Worm (Caenorhabditis elegans) whole organism, young adult: ENCODE measurements around the gene Y64G10A.1.

Experiments used
- C17E4.6 ChIP-seq: fragments of 200-800 bp; sonication (Bioruptor generic); IDR thresholded peaks from 2 replicates; pipeline ENCODE4 v1.3.6; 2022; ENCODE audit warnings: missing genetic modification reagents, missing genetic modification characterization, missing compliant biosample characterization
- F10E7.11 ChIP-seq: sonication (generic microtip); optimal IDR thresholded peaks from 2 replicates; lab custom pipeline; 2017; ENCODE audit warnings: mild to moderate bottlenecking, missing genetic modification characterization, moderate library complexity, missing compliant biosample characterization
- F23B12.7 ChIP-seq: sonication (generic microtip); optimal IDR thresholded peaks from 2 replicates; lab custom pipeline; 2017; ENCODE audit warnings: missing genetic modification characterization, mild to moderate bottlenecking, missing compliant biosample characterization, antibody characterized with exemption, moderate library complexity; ENCODE audit not compliant: insufficient read depth
- F57A8.1 ChIP-seq: fragments of 200-800 bp; sonication (Bioruptor generic); optimal IDR thresholded peaks from 2 replicates; lab custom pipeline; 2018; ENCODE audit warnings: mild to moderate bottlenecking, missing genetic modification characterization, moderate library complexity, missing compliant biosample characterization
- F57C9.4 ChIP-seq: sonication (generic microtip); optimal IDR thresholded peaks from 2 replicates; lab custom pipeline; 2017; ENCODE audit warnings: mild to moderate bottlenecking, missing genetic modification characterization, missing compliant biosample characterization
- K12H6.12 ChIP-seq: fragments of 200-800 bp; sonication (Bioruptor generic); optimal IDR thresholded peaks from 2 replicates; lab custom pipeline; 2018; ENCODE audit warnings: mild to moderate bottlenecking, missing genetic modification characterization, missing compliant biosample characterization
- Y79H2A.3 ChIP-seq: fragments of 200-800 bp; sonication (Bioruptor generic); conservative IDR thresholded peaks from 2 replicates; pipeline ENCODE4 v1.3.6; 2022; ENCODE audit warnings: missing genetic modification reagents, missing genetic modification characterization, missing compliant biosample characterization
- aptf-2 ChIP-seq: fragments of 200-800 bp; sonication (Bioruptor generic); conservative IDR thresholded peaks from 2 replicates; pipeline ENCODE4 v1.3.6; 2022; ENCODE audit warnings: missing genetic modification reagents, missing genetic modification characterization, missing compliant biosample characterization
- aptf-3 ChIP-seq: fragments of 200-800 bp; sonication (Bioruptor generic); IDR thresholded peaks from 2 replicates; pipeline ENCODE4 v1.3.6; 2022; ENCODE audit warnings: missing genetic modification characterization, missing compliant biosample characterization
- attf-6 ChIP-seq: fragments of 200-800 bp; sonication (Bioruptor generic); IDR thresholded peaks from 2 replicates; pipeline ENCODE4 v1.3.6; 2022; ENCODE audit warnings: missing genetic modification reagents, missing genetic modification characterization, missing compliant biosample characterization
- ceh-40 ChIP-seq: fragments of 200-800 bp; sonication (Bioruptor generic); IDR thresholded peaks from 2 replicates; pipeline ENCODE4 v1.3.6; 2022; ENCODE audit warnings: missing genetic modification characterization, missing compliant biosample characterization
- ceh-79 ChIP-seq: sonication (generic microtip); optimal IDR thresholded peaks from 2 replicates; lab custom pipeline; 2017; ENCODE audit warnings: mild to moderate bottlenecking, missing genetic modification characterization, missing compliant biosample characterization
- die-1 ChIP-seq: sonication (generic microtip); optimal IDR thresholded peaks from 2 replicates; lab custom pipeline; 2016; ENCODE audit warnings: missing genotype, mild to moderate bottlenecking, missing genetic modification characterization, missing compliant biosample characterization
- ets-4 ChIP-seq: fragments of 200-800 bp; sonication (Bioruptor generic); optimal IDR thresholded peaks from 2 replicates; lab custom pipeline; 2018; ENCODE audit warnings: mild to moderate bottlenecking, missing genetic modification characterization, missing compliant biosample characterization
- hlh-26 ChIP-seq: fragments of 200-800 bp; sonication (Bioruptor generic); conservative IDR thresholded peaks from 2 replicates; pipeline ENCODE4 v1.3.6; 2022; ENCODE audit warnings: missing genetic modification reagents, missing genetic modification characterization, missing compliant biosample characterization
- hmg-1.2 ChIP-seq: fragments of 200-800 bp; sonication (Bioruptor generic); IDR thresholded peaks from 2 replicates; pipeline ENCODE4 v1.3.6; 2022; ENCODE audit warnings: missing genetic modification reagents, missing genetic modification characterization, missing compliant biosample characterization
- lin-26 ChIP-seq: fragments of 200-800 bp; sonication (Bioruptor generic); IDR thresholded peaks from 2 replicates; pipeline ENCODE4 v1.3.6; 2022; ENCODE audit warnings: missing genetic modification reagents, missing genetic modification characterization, missing compliant biosample characterization
- lir-1 ChIP-seq: fragments of 200-800 bp; sonication (Bioruptor generic); conservative IDR thresholded peaks from 2 replicates; pipeline ENCODE4 v1.3.6; 2022; ENCODE audit warnings: missing genetic modification reagents, missing genetic modification characterization, missing compliant biosample characterization
- madf-6 ChIP-seq: fragments of 200-800 bp; sonication (Bioruptor generic); IDR thresholded peaks from 2 replicates; pipeline ENCODE4 v1.3.6; 2022; ENCODE audit warnings: missing genetic modification reagents, missing genetic modification characterization, missing compliant biosample characterization
- madf-8 ChIP-seq: fragments of 200-800 bp; sonication (Bioruptor generic); conservative IDR thresholded peaks from 2 replicates; pipeline ENCODE4 v1.3.6; 2022; ENCODE audit warnings: missing genetic modification reagents, missing genetic modification characterization, missing compliant biosample characterization
- nfya-2 ChIP-seq: fragments of 200-800 bp; sonication (Bioruptor generic); IDR thresholded peaks from 2 replicates; pipeline ENCODE4 v1.3.6; 2022; ENCODE audit warnings: missing genetic modification reagents, missing genetic modification characterization, missing compliant biosample characterization
- nhr-27 ChIP-seq: fragments of 200-800 bp; sonication (Bioruptor generic); optimal IDR thresholded peaks from 2 replicates; lab custom pipeline; 2018; ENCODE audit warnings: mild to moderate bottlenecking, missing genetic modification characterization, moderate library complexity, missing compliant biosample characterization
- pha-4 ChIP-seq: fragments of 150-350 bp; sonication (generic microtip); optimal IDR thresholded peaks from 2 replicates; lab custom pipeline; 2014; ENCODE audit warnings: missing biosample characterization, missing genetic modification reagents, missing genetic modification characterization
- rpc-1 ChIP-seq, 2 experiments: fragments of 150-350 bp in 1 of 2; sonication (generic microtip) in 1 of 2; optimal IDR thresholded peaks; 2 replicates each; lab custom pipeline; 2014 to 2018; ENCODE audit warnings: missing biosample characterization in 1 of 2, missing genetic modification characterization in 1 of 2, missing genetic modification reagents in 1 of 2, missing genotype in 1 of 2
- snpc-1.1 ChIP-seq: sonication (generic microtip); optimal IDR thresholded peaks from 2 replicates; lab custom pipeline; 2017; ENCODE audit warnings: missing genetic modification characterization, mild to moderate bottlenecking, missing compliant biosample characterization, antibody characterized with exemption, moderate library complexity, missing genotype, missing genetic modification reagents; ENCODE audit not compliant: insufficient read depth
- snpc-1.3 ChIP-seq: sonication (generic microtip); optimal IDR thresholded peaks from 2 replicates; lab custom pipeline; 2017; ENCODE audit warnings: missing genetic modification characterization, mild to moderate bottlenecking, missing compliant biosample characterization, antibody characterized with exemption, moderate library complexity, missing genotype, missing genetic modification reagents; ENCODE audit not compliant: insufficient read depth
- snpc-3.4 ChIP-seq: sonication (generic microtip); optimal IDR thresholded peaks from 2 replicates; lab custom pipeline; 2017; ENCODE audit warnings: missing genetic modification characterization, mild to moderate bottlenecking, missing compliant biosample characterization, antibody characterized with exemption, moderate library complexity, missing genotype, missing genetic modification reagents
- snpc-4 ChIP-seq, 5 experiments: fragments of 150-350 bp in 1 of 5; sonication (generic microtip) in 4 of 5; optimal IDR thresholded peaks; 2 replicates each; lab custom pipeline; 2014 to 2018; ENCODE audit warnings: missing genetic modification characterization in 5 of 5, missing biosample characterization in 3 of 5, antibody characterized with exemption in 2 of 5, mild to moderate bottlenecking in 2 of 5, missing compliant biosample characterization in 2 of 5, missing genotype in 2 of 5, moderate library complexity in 2 of 5, missing genetic modification reagents in 1 of 5
- unc-130 ChIP-seq: sonication (generic microtip); optimal IDR thresholded peaks from 2 replicates; lab custom pipeline; 2016; ENCODE audit warnings: missing genetic modification reagents, missing genetic modification characterization, missing compliant biosample characterization

Gene Y64G10A.1

ce11 chrIV:14249447-14249846, 10.6 kb upstream of the Y64G10A.1 start:
- TF ChIP-seq F57C9.4 (tag; lab: Kevin White, UChicago) (no peak), nfya-2 (GFP tag; lab: Robert Waterston, UW) (no peak), K12H6.12 (no peak), madf-6 (GFP tag; lab: Robert Waterston, UW) (no peak), C17E4.6 (GFP tag; lab: Robert Waterston, UW) (no peak)

- TF ChIP-seq lin-26 (GFP tag; lab: Robert Waterston, UW), result no peak
- no peak for TF ChIP-seq F57A8.1
- no peak for TF ChIP-seq Y79H2A.3
- TF ChIP-seq unc-130 (GFP tag; lab: Kevin White, UChicago), result no peak
- no peak for TF ChIP-seq madf-8 (GFP tag; lab: Robert Waterston, UW)
- TF ChIP-seq F10E7.11 (tag; lab: Kevin White, UChicago), result no peak
- no peak for TF ChIP-seq pha-4 (tag; lab: Kevin White, UChicago)
- TF ChIP-seq snpc-3.4 (tag; lab: Kevin White, UChicago), result no peak
- no peak for TF ChIP-seq snpc-1.3
- TF ChIP-seq ceh-40 (GFP tag; lab: Robert Waterston, UW), result no peak
- TF ChIP-seq F23B12.7 (tag; lab: Kevin White, UChicago), result no peak
- no peak for TF ChIP-seq aptf-2 (GFP tag; lab: Robert Waterston, UW)
- TF ChIP-seq die-1, result no peak
- no peak for TF ChIP-seq lir-1 (GFP tag; lab: Robert Waterston, UW)
- no peak for TF ChIP-seq F57C9.4 (tag; lab: Kevin White, UChicago)
- no peak for TF ChIP-seq nhr-27 (tag; lab: Kevin White, UChicago)
- TF ChIP-seq, all 124 proteins: peak for 0
Measured at ce11 chrIV:14244357-14244756, 5.5 kb upstream of the Y64G10A.1 start, which contains the start of gene Y64G10A.2. Y64G10A.2 (minus strand) TSS chrIV:14244457.

ce11 chrIV:14241382-14242122, 2.7 kb upstream of the Y64G10A.1 start, which contains the start of gene Y64G10A.10:
Y64G10A.10 (minus strand) TSS chrIV:14241432.
- no peak for TF ChIP-seq hlh-26
- peak; percentile 56 for TF ChIP-seq attf-6 (GFP tag; lab: Robert Waterston, UW)
- TF ChIP-seq snpc-4 (GFP tag; optimal IDR thresholded peaks at IDR 0.05; lab: Kevin White, UChicago), result no peak
- peak in 2 of 4 experiments; percentile 19 to 45 for TF ChIP-seq snpc-4 (tag; optimal IDR thresholded peaks at IDR 0.05; lab: Kevin White, UChicago)

ce11 chrIV:14240173-14240572, 1.3 kb upstream of the Y64G10A.1 start:
- peak; percentile 8 for TF ChIP-seq snpc-4 (GFP tag; optimal IDR thresholded peaks at IDR 0.05; lab: Kevin White, UChicago)
- TF ChIP-seq snpc-4 (tag; optimal IDR thresholded peaks at IDR 0.05; lab: Kevin White, UChicago), result peak; percentile 62 to 96 (median 71)
- TF ChIP-seq snpc-1.1 (tag; lab: Kevin White, UChicago), result peak; percentile 77
- peak; percentile 85 for TF ChIP-seq attf-6 (GFP tag; lab: Robert Waterston, UW)
- peak; percentile 49 for TF ChIP-seq hmg-1.2 (GFP tag; lab: Robert Waterston, UW)

ce11 chrIV:14230799-14231198, 8.1 kb downstream of the Y64G10A.1 start, which contains the start of gene F02H6.6:
F02H6.6 (minus strand) TSS chrIV:14230899.
- TF ChIP-seq aptf-3 (GFP tag; lab: Robert Waterston, UW) (no peak), ceh-79 (tag; lab: Kevin White, UChicago) (no peak), snpc-1.1 (tag; lab: Kevin White, UChicago) (no peak), F57C9.4 (tag; lab: Kevin White, UChicago) (no peak), F23B12.7 (tag; lab: Kevin White, UChicago) (no peak), rpc-1 (optimal IDR thresholded peaks at IDR 0.05; lab: Kevin White, UChicago) (no peak), rpc-1 (tag; optimal IDR thresholded peaks at IDR 0.05; lab: Kevin White, UChicago) (no peak), ets-4 (GFP tag; lab: Kevin White, UChicago) (no peak)
